Fruit fly (Drosophila melanogaster) whole organism, prepupa: ENCODE data around the gene B52.

Experiments
- CG11762 ChIP-seq: fragments of 200-800 bp; sonication (Bioruptor generic); optimal IDR thresholded peaks from 3 replicates; lab custom pipeline; 2016; ENCODE audit warnings: missing biosample characterization, missing genetic modification characterization; ENCODE audit not compliant: insufficient read depth
- CG16779 ChIP-seq: fragments of 200-800 bp; sonication (Bioruptor generic); optimal IDR thresholded peaks from 3 replicates; lab custom pipeline; 2017; ENCODE audit warnings: missing biosample characterization, mild to moderate bottlenecking, missing genetic modification characterization
- CG31627 ChIP-seq: fragments of 200-800 bp; sonication (Bioruptor generic); optimal IDR thresholded peaks from 3 replicates; lab custom pipeline; 2016; ENCODE audit warnings: missing biosample characterization, missing genetic modification characterization
- CG6808 ChIP-seq: fragments of 200-800 bp; sonication (Bioruptor generic); optimal IDR thresholded peaks from 3 replicates; lab custom pipeline; 2017; ENCODE audit warnings: missing biosample characterization, missing genetic modification characterization, mild to moderate bottlenecking, moderate library complexity, missing genetic modification reagents
- Ets21C ChIP-seq: fragments of 200-800 bp; sonication (Bioruptor generic); optimal IDR thresholded peaks from 3 replicates; lab custom pipeline; 2016; ENCODE audit warnings: missing biosample characterization, missing genetic modification characterization
- Gug ChIP-seq: fragments of 200-800 bp; sonication (Bioruptor generic); IDR thresholded peaks from 2 replicates; pipeline ENCODE4 v1.3.6; 2022; ENCODE audit warnings: missing biosample characterization, missing genetic modification characterization
- Hr39 ChIP-seq: fragments of 200-800 bp; sonication (Bioruptor generic); optimal IDR thresholded peaks from 2 replicates; lab custom pipeline; 2016; ENCODE audit warnings: missing biosample characterization, missing genetic modification characterization
- fd85E ChIP-seq: fragments of 200-800 bp; sonication (Bioruptor generic); optimal IDR thresholded peaks from 3 replicates; lab custom pipeline; 2016; ENCODE audit warnings: missing biosample characterization, missing genetic modification characterization
- ss ChIP-seq, 2 experiments: fragments of 200-800 bp; sonication (Bioruptor generic); optimal IDR thresholded peaks; 2 replicates in 1 of 2; 3 replicates in 1 of 2; lab custom pipeline; 2017 to 2018; ENCODE audit warnings: mild to moderate bottlenecking in 2 of 2, missing biosample characterization in 2 of 2, missing genetic modification characterization in 2 of 2, moderate library complexity in 1 of 2
- topi ChIP-seq: fragments of 200-800 bp; sonication (Bioruptor generic); optimal IDR thresholded peaks from 3 replicates; lab custom pipeline; 2016; ENCODE audit warnings: missing biosample characterization, missing genetic modification characterization

dm6 chr3R:13612333-13612732, 48.8 kb upstream of the B52 start, which contains the start of gene CG9757:
- TF ChIP-seq Ets21C (GFP tag; lab: Kevin White, UChicago) (no peak), CG11762 (GFP tag; lab: Kevin White, UChicago) (no peak), fd85E (GFP tag; lab: Kevin White, UChicago) (no peak), topi (GFP tag; lab: Kevin White, UChicago) (no peak), Hr39 (GFP tag; lab: Kevin White, UChicago) (no peak), CG16779 (tag; lab: Kevin White, UChicago) (no peak), CG31627 (GFP tag; lab: Kevin White, UChicago) (no peak), CG6808 (no peak), Gug (no peak), ss (GFP tag; optimal IDR thresholded peaks at IDR 0.05; lab: Kevin White, UChicago) (no peak)
